Fruit fly (Drosophila melanogaster): ENCODE measurements around the gene Skadu.

Gene Skadu

dm6 chr2L:15499697-15500563 lies 47.4 kb upstream of the Skadu start (continued):
- TF ChIP-seq CG10543 (GFP tag; optimal IDR thresholded peaks at IDR 0.05) (peak; percentile 27), CG3163 (GFP tag; optimal IDR thresholded peaks at IDR 0.05) (no peak), Nf-YC (tag; optimal IDR thresholded peaks at IDR 0.05) (peak; percentile 52), HLH54F (GFP tag; optimal IDR thresholded peaks at IDR 0.05) (no peak), Trl (optimal IDR thresholded peaks at IDR 0.05) (peak in 1 of 2 experiments; percentile 41), Trl (GFP tag; optimal IDR thresholded peaks at IDR 0.05) (no peak), Hey (tag; optimal IDR thresholded peaks at IDR 0.05) (peak; percentile 20), gce (GFP tag; IDR thresholded peaks at IDR 0.05) (0 out of 3 replicates have a peak, but pooled peaks have one; percentile 11), Blimp-1 (GFP tag; optimal IDR thresholded peaks at IDR 0.05) (no peak), Dfd (GFP tag; optimal IDR thresholded peaks at IDR 0.05) (no peak), tup (GFP tag; optimal IDR thresholded peaks at IDR 0.05) (no peak), CG10366 (GFP tag; IDR thresholded peaks at IDR 0.05) (no peak), CG15514 (GFP tag; optimal IDR thresholded peaks at IDR 0.05) (peak; percentile 18), dmrt11E (tag; optimal IDR thresholded peaks at IDR 0.05) (no peak), Med (GFP tag) (peak; percentile 66), Pdp1 (GFP tag; optimal IDR thresholded peaks at IDR 0.05) (peak in 1 of 2 experiments; percentile 91), cg (GFP tag; optimal IDR thresholded peaks at IDR 0.05) (peak; percentile 18), shn (GFP tag; optimal IDR thresholded peaks at IDR 0.05) (no peak), sens (GFP tag) (peak; percentile 71), Nf-YB (GFP tag; optimal IDR thresholded peaks at IDR 0.05) (peak; percentile 29), knrl (GFP tag; IDR thresholded peaks at IDR 0.05; ENCODE audit: partially characterized antibody) (no peak), CG34376 (GFP tag; optimal IDR thresholded peaks at IDR 0.05) (peak; percentile 4), rib (GFP tag; IDR thresholded peaks at IDR 0.05) (peak; percentile 19; the same call in 1 of the 2 replicates), exex (tag; optimal IDR thresholded peaks at IDR 0.05) (peak; percentile 75), CG7372 (GFP tag; IDR thresholded peaks at IDR 0.05) (no peak), mirr (GFP tag; optimal IDR thresholded peaks at IDR 0.05) (peak; percentile 87), CG8281 (tag; optimal IDR thresholded peaks at IDR 0.05) (no peak), Myb (GFP tag; optimal IDR thresholded peaks at IDR 0.05) (no peak), ci (GFP tag; IDR thresholded peaks at IDR 0.05) (peak; percentile 64), Aef1 (GFP tag; IDR thresholded peaks at IDR 0.05) (no peak)

- TF ChIP-seq CG8290 (GFP tag; optimal IDR thresholded peaks at IDR 0.05): no peak
- no peak for TF ChIP-seq CG8290 (tag; optimal IDR thresholded peaks at IDR 0.05)
- no peak for TF ChIP-seq CG7556 (GFP tag; optimal IDR thresholded peaks at IDR 0.05)
- TF ChIP-seq pho (GFP tag; optimal IDR thresholded peaks at IDR 0.05): no peak
- no peak for TF ChIP-seq CG17829 (tag; optimal IDR thresholded peaks at IDR 0.05)
- TF ChIP-seq Sox102F (GFP tag; optimal IDR thresholded peaks at IDR 0.05): no peak
- TF ChIP-seq sob (GFP tag; IDR thresholded peaks at IDR 0.05): peak; percentile 40; the same call in 1 of the 2 replicates
- TF ChIP-seq slp2 (GFP tag; optimal IDR thresholded peaks at IDR 0.05): no peak
- TF ChIP-seq CG3726 (GFP tag; IDR thresholded peaks at IDR 0.05): no peak
- no peak for TF ChIP-seq CG13775 (GFP tag; optimal IDR thresholded peaks at IDR 0.05)
- peak in 1 of 2 experiments; percentile 93 for TF ChIP-seq Pdp1 (GFP tag; optimal IDR thresholded peaks at IDR 0.05)
- TF ChIP-seq gsb (GFP tag; IDR thresholded peaks at IDR 0.05): no peak
- TF ChIP-seq CG9797 (GFP tag; optimal IDR thresholded peaks at IDR 0.05): no peak
- TF ChIP-seq Hand (GFP tag; optimal IDR thresholded peaks at IDR 0.05): no peak
- TF ChIP-seq CG13123 (GFP tag; optimal IDR thresholded peaks at IDR 0.05): no peak
- TF ChIP-seq trem (tag; optimal IDR thresholded peaks at IDR 0.05): no peak
- no peak for TF ChIP-seq pfk (GFP tag; optimal IDR thresholded peaks at IDR 0.05)
- TF ChIP-seq CG8765 (GFP tag; IDR thresholded peaks at IDR 0.05): no peak
- peak; percentile 13 for TF ChIP-seq Vsx1 (GFP tag; optimal IDR thresholded peaks at IDR 0.05)
- TF ChIP-seq tap (tag; optimal IDR thresholded peaks at IDR 0.05): no peak
- TF ChIP-seq ewg (GFP tag; optimal IDR thresholded peaks at IDR 0.05): no peak
Measured at dm6 chr2L:15500910-15501521, 46.3 kb upstream of the Skadu start.
